Worm (Caenorhabditis elegans) whole organism, young adult: ENCODE measurements around the gene D2024.5.

ENCODE experiments used
- B0261.1 ChIP-seq: sonication (generic microtip); optimal IDR thresholded peaks from 2 replicates; lab custom pipeline; 2016; ENCODE audit warnings: mild to moderate bottlenecking, missing genetic modification characterization, moderate library complexity, missing compliant biosample characterization
- B0336.3 ChIP-seq: fragments of 200-800 bp; sonication (Bioruptor generic); IDR thresholded peaks from 2 replicates; pipeline ENCODE4 v1.3.6; 2022; ENCODE audit warnings: missing genetic modification characterization, missing compliant biosample characterization
- F37B4.10 ChIP-seq: fragments of 200-800 bp; sonication (Bioruptor generic); IDR thresholded peaks from 2 replicates; pipeline ENCODE4 v1.3.6; 2022; ENCODE audit warnings: missing genetic modification characterization, missing compliant biosample characterization
- F57C9.4 ChIP-seq: sonication (generic microtip); optimal IDR thresholded peaks from 2 replicates; lab custom pipeline; 2017; ENCODE audit warnings: mild to moderate bottlenecking, missing genetic modification characterization, missing compliant biosample characterization
- K12H6.12 ChIP-seq: fragments of 200-800 bp; sonication (Bioruptor generic); optimal IDR thresholded peaks from 2 replicates; lab custom pipeline; 2018; ENCODE audit warnings: mild to moderate bottlenecking, missing genetic modification characterization, missing compliant biosample characterization
- Y53F4B.3 ChIP-seq: fragments of 200-800 bp; sonication (Bioruptor generic); IDR thresholded peaks from 2 replicates; pipeline ENCODE4 v1.3.6; 2022; ENCODE audit warnings: missing genetic modification reagents, missing genetic modification characterization, missing compliant biosample characterization
- Y67H2A.10 ChIP-seq: fragments of 200-800 bp; sonication (Bioruptor generic); conservative IDR thresholded peaks from 2 replicates; pipeline ENCODE4 v1.3.6; 2022; ENCODE audit warnings: missing genetic modification reagents, missing genetic modification characterization, missing compliant biosample characterization
- Y95B8A.8 ChIP-seq: fragments of 200-800 bp; sonication (Bioruptor generic); IDR thresholded peaks from 2 replicates; pipeline ENCODE4 v1.3.6; 2022; ENCODE audit warnings: missing genetic modification reagents, missing genetic modification characterization, missing compliant biosample characterization
- aptf-3 ChIP-seq: fragments of 200-800 bp; sonication (Bioruptor generic); IDR thresholded peaks from 2 replicates; pipeline ENCODE4 v1.3.6; 2022; ENCODE audit warnings: missing genetic modification characterization, missing compliant biosample characterization
- atf-7 ChIP-seq: sonication (generic microtip); optimal IDR thresholded peaks from 2 replicates; lab custom pipeline; 2017; ENCODE audit warnings: mild to moderate bottlenecking, missing genetic modification characterization, missing compliant biosample characterization
- attf-3 ChIP-seq: fragments of 200-800 bp; sonication (Bioruptor generic); conservative IDR thresholded peaks from 2 replicates; pipeline ENCODE4 v1.3.6; 2022; ENCODE audit warnings: missing genetic modification reagents, missing genetic modification characterization, missing compliant biosample characterization
- ceh-100 ChIP-seq: fragments of 200-800 bp; sonication (Bioruptor generic); IDR thresholded peaks from 2 replicates; pipeline ENCODE4 v1.3.6; 2022; ENCODE audit warnings: missing genetic modification reagents, missing genetic modification characterization, missing compliant biosample characterization
- ceh-27 ChIP-seq: fragments of 200-800 bp; sonication (Bioruptor generic); optimal IDR thresholded peaks from 2 replicates; lab custom pipeline; 2018; ENCODE audit warnings: mild to moderate bottlenecking, missing genetic modification characterization, moderate library complexity, missing compliant biosample characterization
- ceh-79 ChIP-seq: sonication (generic microtip); optimal IDR thresholded peaks from 2 replicates; lab custom pipeline; 2017; ENCODE audit warnings: mild to moderate bottlenecking, missing genetic modification characterization, missing compliant biosample characterization
- ceh-91 ChIP-seq: fragments of 200-800 bp; sonication (Bioruptor generic); IDR thresholded peaks from 2 replicates; pipeline ENCODE4 v1.3.6; 2022; ENCODE audit warnings: missing genetic modification reagents, missing genetic modification characterization, missing compliant biosample characterization
- egl-18 ChIP-seq: fragments of 200-800 bp; sonication (Bioruptor generic); IDR thresholded peaks from 2 replicates; pipeline ENCODE4 v1.3.6; 2022; ENCODE audit warnings: missing genetic modification reagents, missing genetic modification characterization, missing compliant biosample characterization
- ets-4 ChIP-seq: fragments of 200-800 bp; sonication (Bioruptor generic); optimal IDR thresholded peaks from 2 replicates; lab custom pipeline; 2018; ENCODE audit warnings: mild to moderate bottlenecking, missing genetic modification characterization, missing compliant biosample characterization
- gei-17 ChIP-seq: fragments of 200-800 bp; sonication (Bioruptor generic); optimal IDR thresholded peaks from 2 replicates; lab custom pipeline; 2018; ENCODE audit warnings: mild to moderate bottlenecking, missing genetic modification characterization, missing compliant biosample characterization
- hmg-1.2 ChIP-seq: fragments of 200-800 bp; sonication (Bioruptor generic); IDR thresholded peaks from 2 replicates; pipeline ENCODE4 v1.3.6; 2022; ENCODE audit warnings: missing genetic modification reagents, missing genetic modification characterization, missing compliant biosample characterization
- hsf-1 ChIP-seq: fragments of 200-800 bp; sonication (Bioruptor generic); IDR thresholded peaks from 2 replicates; pipeline ENCODE4 v1.3.6; 2022; ENCODE audit warnings: missing genetic modification reagents, missing genetic modification characterization, missing compliant biosample characterization
- let-526 ChIP-seq: fragments of 200-800 bp; sonication (Bioruptor generic); IDR thresholded peaks from 2 replicates; pipeline ENCODE4 v1.3.6; 2022; ENCODE audit warnings: missing genetic modification reagents, missing genetic modification characterization, missing compliant biosample characterization
- lin-26 ChIP-seq: fragments of 200-800 bp; sonication (Bioruptor generic); IDR thresholded peaks from 2 replicates; pipeline ENCODE4 v1.3.6; 2022; ENCODE audit warnings: missing genetic modification reagents, missing genetic modification characterization, missing compliant biosample characterization
- lin-35 ChIP-seq, 3 experiments: fragments of 150-350 bp in 2 of 3; sonication (generic microtip) in 1 of 3; optimal IDR thresholded peaks; 2 replicates each; lab custom pipeline; 2014 to 2018; ENCODE audit warnings: missing biosample characterization in 3 of 3, missing genetic modification characterization in 3 of 3, missing genetic modification reagents in 3 of 3
- lin-54 ChIP-seq: fragments of 200-800 bp; sonication (Bioruptor generic); optimal IDR thresholded peaks from 2 replicates; lab custom pipeline; 2018; ENCODE audit warnings: mild to moderate bottlenecking, missing genetic modification characterization, missing compliant biosample characterization
- lir-1 ChIP-seq: fragments of 200-800 bp; sonication (Bioruptor generic); conservative IDR thresholded peaks from 2 replicates; pipeline ENCODE4 v1.3.6; 2022; ENCODE audit warnings: missing genetic modification reagents, missing genetic modification characterization, missing compliant biosample characterization
- lsl-1 ChIP-seq: fragments of 200-800 bp; sonication (Bioruptor generic); optimal IDR thresholded peaks from 2 replicates; lab custom pipeline; 2018; ENCODE audit warnings: mild to moderate bottlenecking, missing genetic modification characterization, moderate library complexity, missing compliant biosample characterization
- madf-6 ChIP-seq: fragments of 200-800 bp; sonication (Bioruptor generic); IDR thresholded peaks from 2 replicates; pipeline ENCODE4 v1.3.6; 2022; ENCODE audit warnings: missing genetic modification reagents, missing genetic modification characterization, missing compliant biosample characterization
- mes-4 ChIP-seq: sonication (generic microtip); optimal IDR thresholded peaks from 2 replicates; lab custom pipeline; 2016; ENCODE audit warnings: missing genotype, missing genetic modification characterization, missing compliant biosample characterization
- nfya-1 ChIP-seq: sonication (generic microtip); optimal IDR thresholded peaks from 2 replicates; lab custom pipeline; 2017; ENCODE audit warnings: antibody characterized with exemption, missing compliant biosample characterization, missing genetic modification characterization, borderline replicate concordance; ENCODE audit not compliant: insufficient read depth
- nfyb-1 ChIP-seq: fragments of 200-800 bp; sonication (Bioruptor generic); IDR thresholded peaks from 2 replicates; pipeline ENCODE4 v1.3.6; 2022; ENCODE audit warnings: missing genetic modification reagents, missing genetic modification characterization, missing compliant biosample characterization
- nhr-27 ChIP-seq: fragments of 200-800 bp; sonication (Bioruptor generic); optimal IDR thresholded peaks from 2 replicates; lab custom pipeline; 2018; ENCODE audit warnings: mild to moderate bottlenecking, missing genetic modification characterization, moderate library complexity, missing compliant biosample characterization
- nhr-80 ChIP-seq: sonication (generic microtip); optimal IDR thresholded peaks from 2 replicates; lab custom pipeline; 2016; ENCODE audit warnings: missing genetic modification characterization, missing compliant biosample characterization
- rec-8 ChIP-seq, 2 experiments: sonication (generic microtip); optimal IDR thresholded peaks; 2 replicates each; lab custom pipeline; 2016; ENCODE audit warnings: mild to moderate bottlenecking in 2 of 2, missing genetic modification characterization in 2 of 2, missing genetic modification reagents in 2 of 2, missing genotype in 2 of 2, missing biosample characterization in 1 of 2, missing compliant biosample characterization in 1 of 2, moderate library complexity in 1 of 2
- repo-1 ChIP-seq: sonication (generic microtip); optimal IDR thresholded peaks from 2 replicates; lab custom pipeline; 2017; ENCODE audit warnings: mild to moderate bottlenecking, missing genetic modification characterization, missing compliant biosample characterization
- rpc-1 ChIP-seq, 2 experiments: fragments of 150-350 bp in 1 of 2; sonication (generic microtip) in 1 of 2; optimal IDR thresholded peaks; 2 replicates each; lab custom pipeline; 2014 to 2018; ENCODE audit warnings: missing biosample characterization in 1 of 2, missing genetic modification characterization in 1 of 2, missing genetic modification reagents in 1 of 2, missing genotype in 1 of 2
- somi-1 ChIP-seq: fragments of 200-800 bp; sonication (Bioruptor generic); optimal IDR thresholded peaks from 2 replicates; lab custom pipeline; 2018; ENCODE audit warnings: mild to moderate bottlenecking, missing genetic modification characterization, missing compliant biosample characterization
- tbp1 ChIP-seq: fragments of 200-800 bp; sonication (Bioruptor generic); optimal IDR thresholded peaks from 2 replicates; lab custom pipeline; 2018; ENCODE audit warnings: mild to moderate bottlenecking, missing genetic modification characterization, missing compliant biosample characterization
- tbx-9 ChIP-seq: sonication (generic microtip); optimal IDR thresholded peaks from 2 replicates; lab custom pipeline; 2016; ENCODE audit warnings: borderline replicate concordance, missing genetic modification characterization, inconsistent platforms, missing compliant biosample characterization
- xnd-1 ChIP-seq: sonication (generic microtip); optimal IDR thresholded peaks from 2 replicates; lab custom pipeline; 2016; ENCODE audit warnings: missing genotype, missing genetic modification reagents, missing genetic modification characterization, missing compliant biosample characterization
- ztf-26 ChIP-seq: sonication (generic microtip); optimal IDR thresholded peaks from 2 replicates; lab custom pipeline; 2017; ENCODE audit warnings: missing genetic modification characterization, missing compliant biosample characterization
- ztf-28 ChIP-seq: fragments of 200-800 bp; sonication (Bioruptor generic); IDR thresholded peaks from 2 replicates; pipeline ENCODE4 v1.3.6; 2022; ENCODE audit warnings: missing genetic modification reagents, missing genetic modification characterization, missing compliant biosample characterization

The D2024.5 gene

DNA sequence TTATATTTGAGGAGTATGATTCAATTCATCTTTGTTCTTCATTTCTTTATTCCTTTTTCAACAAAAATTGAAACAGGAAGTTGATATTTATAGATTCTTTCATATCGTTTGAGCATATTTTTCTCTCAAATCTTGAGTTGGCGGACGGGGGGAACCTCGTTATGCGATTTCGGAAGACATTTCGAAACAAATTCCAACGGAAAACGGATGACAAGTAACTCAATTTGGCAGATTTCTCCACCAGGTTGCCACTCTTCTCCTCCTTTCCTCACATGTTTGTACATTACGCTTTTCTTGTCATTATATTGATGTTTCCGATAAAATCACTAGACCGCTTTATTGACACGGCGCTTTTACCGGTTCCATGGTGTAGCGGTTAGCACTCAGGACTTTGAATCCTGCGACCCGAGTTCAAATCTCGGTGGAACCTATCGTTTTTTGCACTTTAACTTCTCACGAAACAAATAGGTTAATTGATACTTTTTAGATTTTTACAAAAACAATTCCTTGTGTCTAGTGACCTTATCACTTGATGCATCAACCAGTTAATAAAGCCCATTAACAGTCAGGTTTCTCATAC, 47.0 kb upstream of the D2024.5 start (continued):
- TF ChIP-seq F37B4.10 (GFP tag; lab: Robert Waterston, UW) (no peak), tbp1 (GFP tag; lab: Kevin White, UChicago) (peak; percentile 91)

DNA sequence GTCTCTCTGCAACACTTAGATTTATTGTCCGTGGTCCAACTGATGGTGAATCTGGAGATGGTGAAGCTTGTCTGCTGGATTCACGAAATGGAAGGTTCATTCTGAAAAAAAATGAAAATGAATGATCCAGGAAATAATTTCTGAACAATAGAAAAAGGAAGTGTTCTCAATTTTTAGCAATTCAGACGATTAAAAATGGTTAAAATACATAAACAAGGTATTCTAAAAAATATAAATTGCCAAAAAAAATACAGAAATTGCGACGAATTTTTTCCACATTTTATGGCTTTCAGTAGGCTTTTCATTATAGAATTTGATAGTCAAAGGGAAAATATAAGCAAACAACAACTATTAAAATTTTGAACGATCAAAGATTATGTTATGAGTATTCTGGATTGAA, 35.0 kb upstream of the D2024.5 start, which contains the start of gene glb-2:
glb-2 (minus strand) TSS at position 101 of the 400 bp plus-strand sequence.
- TF ChIP-seq B0261.1 (no peak), aptf-3 (GFP tag; lab: Robert Waterston, UW) (no peak), mes-4 (tag; lab: Kevin White, UChicago) (no peak), F57C9.4 (no peak), tbx-9 (tag; lab: Kevin White, UChicago) (no peak), rec-8 (tag; optimal IDR thresholded peaks at IDR 0.05; lab: Kevin White, UChicago) (no peak), atf-7 (tag; lab: Kevin White, UChicago) (no peak), somi-1 (no peak), B0336.3 (GFP tag; lab: Robert Waterston, UW) (no peak), ztf-28 (GFP tag; lab: Robert Waterston, UW) (no peak), ceh-79 (tag; lab: Kevin White, UChicago) (no peak), gei-17 (no peak), nhr-27 (no peak), nfyb-1 (GFP tag; lab: Robert Waterston, UW) (no peak), ztf-26 (tag; lab: Kevin White, UChicago) (no peak), let-526 (GFP tag; lab: Robert Waterston, UW) (no peak)

DNA sequence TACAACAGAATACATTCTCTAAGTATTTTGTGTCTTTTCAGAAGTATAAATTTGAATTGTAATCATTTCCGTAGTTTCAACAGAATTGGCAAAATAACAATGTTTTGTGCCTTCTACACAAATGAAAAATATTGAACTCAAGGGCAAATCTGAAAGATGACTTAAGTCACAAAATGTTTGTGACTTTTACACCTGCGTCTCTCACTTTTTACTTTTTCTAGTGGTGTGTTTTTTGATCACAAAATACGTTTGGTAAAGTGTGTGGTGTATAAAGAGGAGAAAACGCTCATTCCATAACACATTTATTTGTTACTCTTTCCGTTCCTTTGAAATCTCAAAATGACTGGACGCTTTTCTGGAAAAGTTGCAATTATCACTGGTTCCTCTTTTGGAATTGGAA, 32.5 kb upstream of the D2024.5 start, which contains the start of gene C06E4.3:
C06E4.3 (plus strand) TSS at position 289 of the 400 bp plus-strand sequence.
- TF ChIP-seq tbp1 (GFP tag; lab: Kevin White, UChicago): no peak
- TF ChIP-seq ceh-100: no peak
- TF ChIP-seq lir-1 (GFP tag; lab: Robert Waterston, UW): no peak
- no peak for TF ChIP-seq Y53F4B.3 (GFP tag; lab: Robert Waterston, UW)
- TF ChIP-seq xnd-1 (tag; lab: Kevin White, UChicago): no peak
- no peak for TF ChIP-seq nhr-27
- TF ChIP-seq rpc-1 (optimal IDR thresholded peaks at IDR 0.05; lab: Kevin White, UChicago): no peak
- no peak for TF ChIP-seq rpc-1 (tag; optimal IDR thresholded peaks at IDR 0.05; lab: Kevin White, UChicago)
- TF ChIP-seq nfya-1: no peak
- TF ChIP-seq Y67H2A.10: no peak
- TF ChIP-seq Y95B8A.8 (GFP tag; lab: Robert Waterston, UW): no peak
- TF ChIP-seq lin-26 (GFP tag; lab: Robert Waterston, UW): no peak
- TF ChIP-seq egl-18 (GFP tag; lab: Robert Waterston, UW): no peak
- TF ChIP-seq repo-1 (tag; lab: Kevin White, UChicago): no peak
- TF ChIP-seq tbx-9 (tag; lab: Kevin White, UChicago): no peak
- no peak for TF ChIP-seq rec-8 (tag; optimal IDR thresholded peaks at IDR 0.05; lab: Kevin White, UChicago)
- TF ChIP-seq ets-4 (GFP tag; lab: Kevin White, UChicago): no peak
- TF ChIP-seq lin-54 (GFP tag; lab: Kevin White, UChicago): no peak
- no peak for TF ChIP-seq K12H6.12
- TF ChIP-seq ceh-91 (GFP tag; lab: Robert Waterston, UW): no peak

DNA sequence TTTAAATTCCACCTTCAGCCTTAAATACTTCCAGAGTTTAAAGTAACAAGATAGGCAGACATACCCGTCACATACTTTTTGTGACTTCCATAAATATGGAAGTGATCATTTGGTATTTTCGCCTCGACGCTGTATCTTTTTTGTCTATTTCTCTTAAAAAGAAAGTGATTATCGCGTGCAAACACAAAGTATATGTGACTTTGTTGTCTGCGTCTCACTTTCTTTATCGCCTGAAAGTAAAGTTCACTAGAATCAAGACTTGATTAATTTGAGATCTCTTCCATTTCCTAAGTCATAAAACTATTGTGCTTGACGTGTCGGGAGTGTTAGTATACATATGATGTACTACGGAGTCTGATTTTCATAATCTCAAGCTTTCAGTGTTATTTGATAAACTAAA, 30.1 kb upstream of the D2024.5 start, which contains the start of gene C06E4.6:
C06E4.6 (minus strand) TSS at position 51 of the 400 bp plus-strand sequence.
- TF ChIP-seq lsl-1 (no peak), hmg-1.2 (GFP tag; lab: Robert Waterston, UW) (peak; percentile 95), F37B4.10 (GFP tag; lab: Robert Waterston, UW) (no peak), tbp1 (GFP tag; lab: Kevin White, UChicago) (no peak), let-526 (GFP tag; lab: Robert Waterston, UW) (no peak), ceh-27 (GFP tag; lab: Kevin White, UChicago) (no peak), nhr-80 (tag; lab: Kevin White, UChicago) (peak; percentile 53), lin-35 (GFP tag; optimal IDR thresholded peaks at IDR 0.05; lab: Kevin White, UChicago) (no peak), madf-6 (GFP tag; lab: Robert Waterston, UW) (no peak), hsf-1 (GFP tag; lab: Robert Waterston, UW) (no peak), attf-3 (GFP tag; lab: Robert Waterston, UW) (no peak), mes-4 (tag; lab: Kevin White, UChicago) (no peak)
